Worm (Caenorhabditis elegans): Measurements from ENCODE around the gene tag-65.

- TF ChIP-seq snpc-4 (tag; optimal IDR thresholded peaks at IDR 0.05) (no peak), lin-13 (tag; optimal IDR thresholded peaks at IDR 0.05) (no peak), elt-3 (tag; optimal IDR thresholded peaks at IDR 0.05) (no peak), unc-39 (tag; optimal IDR thresholded peaks at IDR 0.05) (no peak), unc-62 (GFP tag; optimal IDR thresholded peaks at IDR 0.05) (no peak), ceh-39 (tag; optimal IDR thresholded peaks at IDR 0.05) (no peak), ces-1 (GFP tag; optimal IDR thresholded peaks at IDR 0.05) (no peak), nhr-76 (tag; optimal IDR thresholded peaks at IDR 0.05) (no peak), bed-3 (GFP tag; optimal IDR thresholded peaks at IDR 0.05) (no peak), lsy-2 (tag; optimal IDR thresholded peaks at IDR 0.05) (no peak), pha-4 (tag; optimal IDR thresholded peaks at IDR 0.05) (no peak), nhr-12 (tag; optimal IDR thresholded peaks at IDR 0.05) (no peak), ceh-43 (GFP tag; optimal IDR thresholded peaks at IDR 0.05) (no peak), drap-1 (GFP tag; optimal IDR thresholded peaks at IDR 0.05) (no peak)
Observed at ce11 chrV:13638040-13638439, 40.3 kb downstream of the tag-65 start.
